Worm (Caenorhabditis elegans) whole organism, mixed stage, embryonic: Measurements from ENCODE around the gene C49F8.14.

Source experiments
- M03D4.4 ChIP-seq: sonication (generic microtip); optimal IDR thresholded peaks from 2 replicates; lab custom pipeline; 2017; ENCODE audit warnings: mild to moderate bottlenecking, missing genetic modification characterization, missing compliant biosample characterization
- bed-3 ChIP-seq: fragments of 200-800 bp; sonication (Bioruptor generic); optimal IDR thresholded peaks from 3 replicates; lab custom pipeline; 2018; ENCODE audit warnings: mild to moderate bottlenecking, missing genetic modification characterization, moderate library complexity, missing compliant biosample characterization
- blmp-1 ChIP-seq: fragments of 150-350 bp; optimal IDR thresholded peaks from 2 replicates; lab custom pipeline; 2014; ENCODE audit warnings: missing biosample characterization, missing genetic modification characterization
- ceh-39 ChIP-seq: fragments of 150-350 bp; optimal IDR thresholded peaks from 2 replicates; lab custom pipeline; 2014; ENCODE audit warnings: missing biosample characterization, missing genetic modification characterization
- ceh-43 ChIP-seq: fragments of 200-800 bp; sonication (Bioruptor generic); optimal IDR thresholded peaks from 2 replicates; lab custom pipeline; 2018; ENCODE audit warnings: mild to moderate bottlenecking, missing genetic modification characterization, moderate library complexity, missing compliant biosample characterization
- ceh-83 ChIP-seq: fragments of 200-800 bp; sonication (Bioruptor generic); optimal IDR thresholded peaks from 2 replicates; lab custom pipeline; 2018; ENCODE audit warnings: mild to moderate bottlenecking, missing genetic modification characterization, missing compliant biosample characterization
- ces-1 ChIP-seq: fragments of 150-350 bp; optimal IDR thresholded peaks from 2 replicates; lab custom pipeline; 2014; ENCODE audit warnings: missing biosample characterization, missing genetic modification reagents, missing genetic modification characterization
- cnd-1 ChIP-seq: fragments of 200-800 bp; sonication (Bioruptor generic); optimal IDR thresholded peaks from 2 replicates; lab custom pipeline; 2018; ENCODE audit warnings: mild to moderate bottlenecking, missing genetic modification characterization, missing compliant biosample characterization
- drap-1 ChIP-seq: fragments of 200-800 bp; sonication (Bioruptor generic); optimal IDR thresholded peaks from 3 replicates; lab custom pipeline; 2018; ENCODE audit warnings: mild to moderate bottlenecking, missing genetic modification characterization, missing compliant biosample characterization
- elt-1 ChIP-seq: sonication (generic microtip); optimal IDR thresholded peaks from 2 replicates; lab custom pipeline; 2017; ENCODE audit warnings: missing genetic modification characterization, mild to moderate bottlenecking, missing compliant biosample characterization, antibody characterized with exemption, moderate library complexity, borderline replicate concordance; ENCODE audit not compliant: insufficient read depth
- elt-3 ChIP-seq: fragments of 150-350 bp; optimal IDR thresholded peaks from 2 replicates; lab custom pipeline; 2014; ENCODE audit warnings: missing biosample characterization, missing genetic modification characterization
- flh-1 ChIP-seq: fragments of 200-800 bp; sonication (Bioruptor generic); optimal IDR thresholded peaks from 2 replicates; lab custom pipeline; 2018; ENCODE audit warnings: mild to moderate bottlenecking, missing genetic modification characterization, moderate library complexity, missing compliant biosample characterization
- ham-2 ChIP-seq: fragments of 200-800 bp; sonication (Bioruptor generic); optimal IDR thresholded peaks from 2 replicates; lab custom pipeline; 2018; ENCODE audit warnings: mild to moderate bottlenecking, missing genetic modification characterization, missing compliant biosample characterization
- hlh-1 ChIP-seq: fragments of 150-350 bp; optimal IDR thresholded peaks from 2 replicates; lab custom pipeline; 2014; ENCODE audit warnings: missing biosample characterization, missing genetic modification reagents, missing genetic modification characterization
- lin-13 ChIP-seq: fragments of 150-350 bp; optimal IDR thresholded peaks from 2 replicates; lab custom pipeline; 2014; ENCODE audit warnings: missing biosample characterization, missing genetic modification characterization
- lin-32 ChIP-seq: fragments of 200-800 bp; sonication (Bioruptor generic); optimal IDR thresholded peaks from 2 replicates; lab custom pipeline; 2018; ENCODE audit warnings: mild to moderate bottlenecking, missing genetic modification characterization, missing compliant biosample characterization
- lsy-2 ChIP-seq: fragments of 150-350 bp; optimal IDR thresholded peaks from 2 replicates; lab custom pipeline; 2014; ENCODE audit warnings: missing biosample characterization, missing genetic modification characterization
- mab-5 ChIP-seq: fragments of 150-350 bp; optimal IDR thresholded peaks from 2 replicates; lab custom pipeline; 2014; ENCODE audit warnings: missing biosample characterization, missing genetic modification characterization
- mep-1 ChIP-seq: fragments of 150-350 bp; optimal IDR thresholded peaks from 2 replicates; lab custom pipeline; 2017; ENCODE audit warnings: missing biosample characterization, missing genetic modification reagents, missing genetic modification characterization, inconsistent platforms
- mls-2 ChIP-seq: sonication (generic microtip); optimal IDR thresholded peaks from 2 replicates; lab custom pipeline; 2016; ENCODE audit warnings: mild to moderate bottlenecking, missing genetic modification characterization, moderate library complexity, missing compliant biosample characterization
- nhr-12 ChIP-seq: fragments of 150-350 bp; optimal IDR thresholded peaks from 2 replicates; lab custom pipeline; 2014; ENCODE audit warnings: missing biosample characterization, missing genetic modification characterization
- nhr-2 ChIP-seq: fragments of 150-350 bp; optimal IDR thresholded peaks from 2 replicates; lab custom pipeline; 2014; ENCODE audit warnings: missing biosample characterization, missing genetic modification characterization
- nhr-237 ChIP-seq: fragments of 150-350 bp; optimal IDR thresholded peaks from 2 replicates; lab custom pipeline; 2014; ENCODE audit warnings: missing biosample characterization, missing genetic modification characterization
- nhr-28 ChIP-seq: fragments of 150-350 bp; optimal IDR thresholded peaks from 2 replicates; lab custom pipeline; 2014; ENCODE audit warnings: missing biosample characterization, missing genetic modification characterization
- nhr-76 ChIP-seq: sonication (generic microtip); optimal IDR thresholded peaks from 2 replicates; lab custom pipeline; 2017; ENCODE audit warnings: missing biosample characterization, missing genetic modification characterization
- pha-4 ChIP-seq: fragments of 150-350 bp; optimal IDR thresholded peaks from 2 replicates; lab custom pipeline; 2018; ENCODE audit warnings: missing biosample characterization, missing genetic modification reagents, missing genetic modification characterization
- sem-2 ChIP-seq: fragments of 200-800 bp; sonication (Bioruptor generic); optimal IDR thresholded peaks from 2 replicates; lab custom pipeline; 2018; ENCODE audit warnings: mild to moderate bottlenecking, missing genetic modification characterization, missing compliant biosample characterization
- snpc-4 ChIP-seq: fragments of 150-350 bp; optimal IDR thresholded peaks from 2 replicates; lab custom pipeline; 2014; ENCODE audit warnings: missing biosample characterization, missing genetic modification characterization
- sptf-1 ChIP-seq: sonication (generic microtip); optimal IDR thresholded peaks from 2 replicates; lab custom pipeline; 2017; ENCODE audit warnings: mild to moderate bottlenecking, missing genetic modification characterization, moderate library complexity, missing compliant biosample characterization
- tbx-8 ChIP-seq: fragments of 200-800 bp; sonication (Bioruptor generic); optimal IDR thresholded peaks from 2 replicates; lab custom pipeline; 2018; ENCODE audit warnings: mild to moderate bottlenecking, missing genetic modification characterization, moderate library complexity, missing compliant biosample characterization
- unc-120 ChIP-seq: sonication (generic microtip); optimal IDR thresholded peaks from 2 replicates; lab custom pipeline; 2017; ENCODE audit warnings: missing genetic modification characterization, missing compliant biosample characterization; ENCODE audit not compliant: poor library complexity, severe bottlenecking
- unc-39 ChIP-seq: fragments of 150-350 bp; optimal IDR thresholded peaks from 2 replicates; lab custom pipeline; 2014; ENCODE audit warnings: missing biosample characterization, missing genetic modification characterization
- unc-62 ChIP-seq: fragments of 150-350 bp; optimal IDR thresholded peaks from 2 replicates; lab custom pipeline; 2014; ENCODE audit warnings: missing biosample characterization, missing genetic modification reagents, missing genetic modification characterization
- zip-8 ChIP-seq: fragments of 150-350 bp; optimal IDR thresholded peaks from 2 replicates; lab custom pipeline; 2014; ENCODE audit warnings: missing biosample characterization, missing genetic modification characterization
- ztf-11 ChIP-seq: fragments of 150-350 bp; optimal IDR thresholded peaks from 2 replicates; lab custom pipeline; 2014; ENCODE audit warnings: missing biosample characterization, missing genetic modification characterization

C49F8.14 gene

ce11 chrX:13401311-13401710 lies 24.6 kb upstream of the C49F8.14 start:
- TF ChIP-seq zip-8 (tag; lab: Kevin White, UChicago) (no peak), mep-1 (tag; lab: Kevin White, UChicago) (no peak), pha-4 (tag; lab: Kevin White, UChicago) (peak; percentile 35), hlh-1 (tag; lab: Kevin White, UChicago) (no peak), sem-2 (no peak)

DNA sequence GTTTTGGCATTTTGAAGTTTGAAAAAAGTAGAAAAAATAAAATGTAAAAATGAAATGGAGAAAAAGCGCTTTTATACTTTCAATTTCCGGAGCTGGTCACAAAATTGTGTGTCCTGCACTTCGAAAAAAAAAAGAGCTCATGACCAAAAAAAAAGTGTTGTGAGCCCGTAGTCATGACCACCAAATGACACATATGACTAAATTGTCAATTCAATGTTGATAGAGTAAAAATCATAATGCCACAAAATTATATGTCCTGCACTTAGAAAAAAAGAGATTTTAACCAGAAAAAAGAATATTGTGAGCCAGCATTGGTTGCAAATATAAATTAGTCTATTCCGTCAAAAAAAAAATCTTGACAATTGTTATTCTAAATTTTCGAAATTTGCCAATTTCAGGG lies 22.5 kb upstream of the C49F8.14 start, which contains the start of gene F02C12.2:
Gene F02C12.2 (minus strand): TSS at position 101 of the 400 bp plus-strand sequence.
- no peak for TF ChIP-seq ceh-43
- no peak for TF ChIP-seq lin-32 (GFP tag; lab: Kevin White, UChicago)
- no peak for TF ChIP-seq unc-39 (tag; lab: Kevin White, UChicago)
- no peak for TF ChIP-seq blmp-1 (tag; lab: Kevin White, UChicago)
- TF ChIP-seq nhr-237 = no peak
- no peak for TF ChIP-seq nhr-12
- no peak for TF ChIP-seq elt-1
- TF ChIP-seq flh-1 (GFP tag; lab: Kevin White, UChicago) = no peak
- no peak for TF ChIP-seq elt-3 (tag; lab: Kevin White, UChicago)
- no peak for TF ChIP-seq nhr-2 (tag; lab: Kevin White, UChicago)

- TF ChIP-seq ceh-83 (no peak), cnd-1 (tag; lab: Kevin White, UChicago) (no peak), nhr-237 (peak; percentile 74), mls-2 (tag; lab: Kevin White, UChicago) (no peak), nhr-28 (tag; lab: Kevin White, UChicago) (no peak), hlh-1 (tag; lab: Kevin White, UChicago) (no peak), sem-2 (no peak), unc-62 (GFP tag; lab: Kevin White, UChicago) (no peak), M03D4.4 (tag; lab: Kevin White, UChicago) (no peak), unc-120 (tag; lab: Kevin White, UChicago) (no peak), ceh-39 (tag; lab: Kevin White, UChicago) (no peak), zip-8 (tag; lab: Kevin White, UChicago) (no peak), ham-2 (GFP tag; lab: Kevin White, UChicago) (no peak), nhr-76 (tag; lab: Kevin White, UChicago) (no peak), blmp-1 (tag; lab: Kevin White, UChicago) (no peak), bed-3 (GFP tag; lab: Kevin White, UChicago) (no peak), elt-1 (no peak), ceh-43 (no peak), snpc-4 (tag; lab: Kevin White, UChicago) (no peak), lsy-2 (tag; lab: Kevin White, UChicago) (peak; percentile 50), elt-3 (tag; lab: Kevin White, UChicago) (no peak), mab-5 (peak; percentile 4), sptf-1 (tag; lab: Kevin White, UChicago) (no peak), lin-32 (GFP tag; lab: Kevin White, UChicago) (no peak), nhr-12 (no peak), flh-1 (GFP tag; lab: Kevin White, UChicago) (no peak), unc-39 (tag; lab: Kevin White, UChicago) (no peak), tbx-8 (GFP tag; lab: Kevin White, UChicago) (no peak), nhr-2 (tag; lab: Kevin White, UChicago) (peak; percentile 13), ztf-11 (tag; lab: Kevin White, UChicago) (no peak), drap-1 (GFP tag; lab: Kevin White, UChicago) (no peak), pha-4 (tag; lab: Kevin White, UChicago) (peak; percentile 79), ces-1 (GFP tag; lab: Kevin White, UChicago) (peak; percentile 67), mep-1 (tag; lab: Kevin White, UChicago) (peak; percentile 65), lin-13 (tag; lab: Kevin White, UChicago) (no peak)
These were observed 19.8 kb upstream of the C49F8.14 start, which contains the start of gene F02C12.3 for ce11 chrX:13396550-13397023. TSS of gene F02C12.3 (plus strand) at chrX:13396973.

DNA sequence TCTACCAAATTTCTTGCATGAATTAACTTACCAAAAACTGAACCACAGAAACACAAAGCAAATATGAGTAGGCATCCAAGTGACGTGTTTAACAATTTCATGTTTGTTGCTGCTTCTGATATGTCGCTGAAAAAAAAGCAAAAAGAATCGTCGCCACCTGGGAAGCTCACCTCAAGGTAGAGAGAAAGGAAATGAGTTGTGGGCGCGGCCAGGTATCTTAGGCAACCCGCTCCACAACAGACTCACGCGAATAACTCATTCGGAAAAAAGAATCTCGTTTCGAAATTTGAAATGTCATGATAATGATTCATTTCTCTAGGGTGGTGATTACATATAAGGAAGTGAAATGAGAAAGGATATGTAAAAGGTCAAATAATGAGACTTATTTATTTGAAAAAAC lies 18.2 kb upstream of the C49F8.14 start, which contains the start of gene irld-2:
Gene irld-2 (minus strand): TSS at position 101 of the 400 bp plus-strand sequence.
- no peak for TF ChIP-seq drap-1 (GFP tag; lab: Kevin White, UChicago)
- no peak for TF ChIP-seq snpc-4 (tag; lab: Kevin White, UChicago)
- TF ChIP-seq mab-5 = no peak
- no peak for TF ChIP-seq ham-2 (GFP tag; lab: Kevin White, UChicago)
- no peak for TF ChIP-seq ceh-39 (tag; lab: Kevin White, UChicago)
- no peak for TF ChIP-seq sptf-1 (tag; lab: Kevin White, UChicago)
- TF ChIP-seq M03D4.4 (tag; lab: Kevin White, UChicago) = no peak
- TF ChIP-seq mls-2 (tag; lab: Kevin White, UChicago) = no peak
- no peak for TF ChIP-seq bed-3 (GFP tag; lab: Kevin White, UChicago)
- TF ChIP-seq zip-8 (tag; lab: Kevin White, UChicago) = no peak
- no peak for TF ChIP-seq elt-1
- no peak for TF ChIP-seq ces-1 (GFP tag; lab: Kevin White, UChicago)
